Fruit fly (Drosophila melanogaster) whole organism, embryonic: ENCODE measurements around the gene Tnpo-SR.

Experiments used
- Aef1 ChIP-seq: fragments of 200-800 bp; sonication (Bioruptor generic); IDR thresholded peaks from 3 replicates; pipeline ENCODE4 v1.3.6; 2022; ENCODE audit warnings: missing biosample characterization, missing genetic modification characterization
- Bgb ChIP-seq: fragments of 200-800 bp; sonication (Bioruptor generic); IDR thresholded peaks from 2 replicates; pipeline ENCODE4 v1.3.6; 2022; ENCODE audit warnings: missing biosample characterization, missing genetic modification characterization; ENCODE audit not compliant: partially characterized antibody
- CG11085 ChIP-seq: fragments of 200-800 bp; sonication (Bioruptor generic); IDR thresholded peaks from 2 replicates; pipeline ENCODE4 v1.3.6; 2022; ENCODE audit warnings: missing biosample characterization, missing genetic modification characterization
- CG11456 ChIP-seq: fragments of 200-800 bp; sonication (Bioruptor generic); IDR thresholded peaks from 3 replicates; pipeline ENCODE4 v1.3.6; 2022; ENCODE audit warnings: missing biosample characterization, missing genetic modification characterization
- CG15073 ChIP-seq: fragments of 200-800 bp; sonication (Bioruptor generic); optimal IDR thresholded peaks from 2 replicates; lab custom pipeline; 2016; ENCODE audit warnings: missing biosample characterization, missing genetic modification characterization
- CG1529 ChIP-seq: fragments of 200-800 bp; sonication (Bioruptor generic); optimal IDR thresholded peaks from 3 replicates; lab custom pipeline; 2018; ENCODE audit warnings: missing biosample characterization, missing genetic modification characterization
- CG16779 ChIP-seq: fragments of 200-800 bp; sonication (Bioruptor generic); IDR thresholded peaks from 2 replicates; pipeline ENCODE4 v1.3.6; 2022; ENCODE audit warnings: missing biosample characterization, missing genetic modification characterization
- CG17385 ChIP-seq: fragments of 200-800 bp; sonication (Bioruptor generic); optimal IDR thresholded peaks from 3 replicates; lab custom pipeline; 2018; ENCODE audit warnings: missing biosample characterization, mild to moderate bottlenecking, missing genetic modification characterization
- CG17568 ChIP-seq: fragments of 200-800 bp; sonication (Bioruptor generic); optimal IDR thresholded peaks from 2 replicates; lab custom pipeline; 2018; ENCODE audit warnings: missing biosample characterization, mild to moderate bottlenecking, missing genetic modification characterization, moderate library complexity
- CG18011 ChIP-seq: fragments of 200-800 bp; sonication (Bioruptor generic); optimal IDR thresholded peaks from 2 replicates; lab custom pipeline; 2017; ENCODE audit warnings: missing biosample characterization, missing genetic modification characterization, mild to moderate bottlenecking, moderate library complexity, missing genotype
- CG2116 ChIP-seq: fragments of 200-800 bp; sonication (Bioruptor generic); optimal IDR thresholded peaks from 3 replicates; lab custom pipeline; 2018; ENCODE audit warnings: missing biosample characterization, mild to moderate bottlenecking, missing genetic modification characterization
- CG2678 ChIP-seq: fragments of 200-800 bp; sonication (Bioruptor generic); optimal IDR thresholded peaks from 3 replicates; lab custom pipeline; 2019; ENCODE audit warnings: missing biosample characterization, mild to moderate bottlenecking, missing genetic modification characterization, moderate library complexity
- CG31224 ChIP-seq: fragments of 200-800 bp; sonication (Bioruptor generic); IDR thresholded peaks from 2 replicates; pipeline ENCODE4 v1.3.6; 2022; ENCODE audit warnings: missing biosample characterization, missing genetic modification characterization
- CG3163 ChIP-seq: fragments of 200-800 bp; sonication (Bioruptor generic); optimal IDR thresholded peaks from 3 replicates; lab custom pipeline; 2016; ENCODE audit warnings: missing biosample characterization, missing genetic modification characterization
- CG32532 ChIP-seq: fragments of 200-800 bp; sonication (Bioruptor generic); IDR thresholded peaks from 2 replicates; pipeline ENCODE4 v1.3.6; 2022; ENCODE audit warnings: missing biosample characterization, missing genetic modification characterization
- CG4404 ChIP-seq: fragments of 200-800 bp; sonication (Bioruptor generic); IDR thresholded peaks from 2 replicates; pipeline ENCODE4 v1.3.6; 2022; ENCODE audit warnings: missing biosample characterization, missing genetic modification characterization
- CG8281 ChIP-seq: fragments of 200-800 bp; sonication (Bioruptor generic); optimal IDR thresholded peaks from 2 replicates; lab custom pipeline; 2018; ENCODE audit warnings: missing biosample characterization, mild to moderate bottlenecking, missing genetic modification characterization, moderate library complexity
- CG9932 ChIP-seq: fragments of 200-800 bp; sonication (Bioruptor generic); IDR thresholded peaks from 2 replicates; pipeline ENCODE4 v1.3.6; 2022; ENCODE audit warnings: missing biosample characterization, missing genetic modification characterization
- Dbx ChIP-seq: fragments of 200-800 bp; sonication (Bioruptor generic); IDR thresholded peaks from 3 replicates; pipeline ENCODE4 v1.3.6; 2022; ENCODE audit warnings: missing biosample characterization, missing genetic modification characterization
- Dip2 ChIP-seq: fragments of 200-800 bp; sonication (Bioruptor generic); IDR thresholded peaks from 2 replicates; pipeline ENCODE4 v1.3.6; 2022; ENCODE audit warnings: missing biosample characterization, missing genetic modification characterization
- Gug ChIP-seq: fragments of 200-800 bp; sonication (Bioruptor generic); IDR thresholded peaks from 4 replicates; pipeline ENCODE4 v1.3.6; 2022; ENCODE audit warnings: missing biosample characterization, missing genetic modification characterization
- HLH4C ChIP-seq: fragments of 200-800 bp; sonication (Bioruptor generic); IDR thresholded peaks from 3 replicates; pipeline ENCODE4 v1.3.6; 2022; ENCODE audit warnings: missing biosample characterization, missing genetic modification characterization; ENCODE audit not compliant: partially characterized antibody
- Lpt ChIP-seq: fragments of >200 bp; optimal IDR thresholded peaks from 2 replicates; lab custom pipeline; 2018; ENCODE audit warnings: missing biosample characterization, missing genetic modification characterization
- MESR4 ChIP-seq: fragments of 200-800 bp; sonication (Bioruptor generic); optimal IDR thresholded peaks from 2 replicates; lab custom pipeline; 2018; ENCODE audit warnings: missing biosample characterization, mild to moderate bottlenecking, missing genetic modification characterization, moderate library complexity
- Max ChIP-seq: fragments of 200-800 bp; sonication (Bioruptor generic); optimal IDR thresholded peaks from 2 replicates; lab custom pipeline; 2016; ENCODE audit warnings: missing biosample characterization, mild to moderate bottlenecking, missing genetic modification characterization
- Nf-YB ChIP-seq: fragments of 200-800 bp; sonication (Bioruptor generic); optimal IDR thresholded peaks from 3 replicates; lab custom pipeline; 2019; ENCODE audit warnings: missing biosample characterization, mild to moderate bottlenecking, missing genetic modification characterization, moderate library complexity
- NfI ChIP-seq: fragments of 200-800 bp; sonication (Bioruptor generic); optimal IDR thresholded peaks from 3 replicates; lab custom pipeline; 2018; ENCODE audit warnings: missing biosample characterization, mild to moderate bottlenecking, missing genetic modification characterization, moderate library complexity
- Oaz ChIP-seq: fragments of 200-800 bp; sonication (Bioruptor generic); IDR thresholded peaks from 2 replicates; pipeline ENCODE4 v1.3.6; 2022; ENCODE audit warnings: missing biosample characterization, missing genetic modification characterization
- Sox102F ChIP-seq: fragments of 200-800 bp; sonication (Bioruptor generic); optimal IDR thresholded peaks from 2 replicates; lab custom pipeline; 2018; ENCODE audit warnings: missing biosample characterization, mild to moderate bottlenecking, missing genetic modification characterization, moderate library complexity
- al ChIP-seq: fragments of 200-800 bp; sonication (Bioruptor generic); IDR thresholded peaks from 2 replicates; pipeline ENCODE4 v1.3.6; 2022; ENCODE audit warnings: missing biosample characterization, missing genetic modification characterization
- ase ChIP-seq: fragments of 200-800 bp; sonication (Bioruptor generic); IDR thresholded peaks from 3 replicates; pipeline ENCODE4 v1.3.6; 2022; ENCODE audit warnings: missing biosample characterization, missing genetic modification characterization
- ems ChIP-seq: fragments of 200-800 bp; sonication (Bioruptor generic); optimal IDR thresholded peaks from 3 replicates; lab custom pipeline; 2016; ENCODE audit warnings: missing biosample characterization, missing genetic modification characterization
- ewg ChIP-seq: fragments of 200-800 bp; sonication (Bioruptor generic); optimal IDR thresholded peaks from 3 replicates; lab custom pipeline; 2017; ENCODE audit warnings: mild to moderate bottlenecking, missing biosample characterization, missing genetic modification reagents, missing genetic modification characterization
- eyg ChIP-seq: fragments of 200-800 bp; sonication (Bioruptor generic); optimal IDR thresholded peaks from 3 replicates; lab custom pipeline; 2016; ENCODE audit warnings: missing biosample characterization, missing genetic modification characterization
- ftz-f1 ChIP-seq: fragments of 200-800 bp; sonication (Bioruptor generic); optimal IDR thresholded peaks from 2 replicates; lab custom pipeline; 2016; ENCODE audit warnings: missing biosample characterization, missing genetic modification characterization
- gt ChIP-seq: fragments of 200-800 bp; sonication (Bioruptor generic); IDR thresholded peaks from 2 replicates; pipeline ENCODE4 v1.3.6; 2022; ENCODE audit warnings: missing biosample characterization, missing genetic modification characterization
- her ChIP-seq: fragments of 200-800 bp; sonication (Bioruptor generic); optimal IDR thresholded peaks from 2 replicates; lab custom pipeline; 2016; ENCODE audit warnings: missing biosample characterization, missing genetic modification characterization
- luna ChIP-seq: fragments of 200-800 bp; sonication (Bioruptor generic); optimal IDR thresholded peaks from 2 replicates; lab custom pipeline; 2016; ENCODE audit warnings: missing biosample characterization, missing genetic modification characterization
- mirr ChIP-seq: fragments of 200-800 bp; sonication (Bioruptor generic); optimal IDR thresholded peaks from 3 replicates; lab custom pipeline; 2018; ENCODE audit warnings: missing biosample characterization, mild to moderate bottlenecking, missing genetic modification characterization
- oc ChIP-seq: fragments of 200-800 bp; sonication (Bioruptor generic); optimal IDR thresholded peaks from 2 replicates; lab custom pipeline; 2018; ENCODE audit warnings: missing biosample characterization, mild to moderate bottlenecking, missing genetic modification characterization, moderate library complexity
- onecut ChIP-seq: fragments of 200-800 bp; sonication (Bioruptor generic); IDR thresholded peaks from 2 replicates; pipeline ENCODE4 v1.3.6; 2022; ENCODE audit warnings: missing biosample characterization, missing genetic modification characterization
- phol ChIP-seq: fragments of 200-800 bp; sonication (Bioruptor generic); optimal IDR thresholded peaks from 3 replicates; lab custom pipeline; 2018; ENCODE audit warnings: missing biosample characterization, mild to moderate bottlenecking, missing genetic modification characterization, moderate library complexity
- pnt ChIP-seq: fragments of 200-800 bp; sonication (Bioruptor generic); optimal IDR thresholded peaks from 3 replicates; lab custom pipeline; 2016; ENCODE audit warnings: missing biosample characterization, missing genetic modification characterization
- ranshi ChIP-seq: fragments of 200-800 bp; sonication (Bioruptor generic); IDR thresholded peaks from 2 replicates; pipeline ENCODE4 v1.3.6; 2022; ENCODE audit warnings: missing biosample characterization, missing genetic modification characterization
- schlank ChIP-seq: fragments of 200-800 bp; sonication (Bioruptor generic); optimal IDR thresholded peaks from 2 replicates; lab custom pipeline; 2018; ENCODE audit warnings: missing biosample characterization, mild to moderate bottlenecking, missing genetic modification characterization
- seq ChIP-seq: fragments of 200-800 bp; sonication (Bioruptor generic); IDR thresholded peaks from 2 replicates; pipeline ENCODE4 v1.3.6; 2022; ENCODE audit warnings: missing biosample characterization, missing genetic modification characterization
- slbo ChIP-seq: fragments of 200-800 bp; sonication (Bioruptor generic); IDR thresholded peaks from 2 replicates; pipeline ENCODE4 v1.3.6; 2022; ENCODE audit warnings: missing biosample characterization, missing genetic modification characterization
- sug ChIP-seq: fragments of 200-800 bp; optimal IDR thresholded peaks from 2 replicates; lab custom pipeline; 2019; ENCODE audit warnings: missing biosample characterization, mild to moderate bottlenecking, missing genetic modification characterization, moderate library complexity
- wek ChIP-seq: fragments of 200-800 bp; sonication (Bioruptor generic); optimal IDR thresholded peaks from 3 replicates; lab custom pipeline; 2018; ENCODE audit warnings: missing biosample characterization, mild to moderate bottlenecking, missing genetic modification characterization, moderate library complexity
- zf30C ChIP-seq: fragments of 200-800 bp; sonication (Bioruptor generic); optimal IDR thresholded peaks from 3 replicates; lab custom pipeline; 2018; ENCODE audit warnings: missing biosample characterization, mild to moderate bottlenecking, missing genetic modification characterization
- zfh2 ChIP-seq: fragments of 200-800 bp; sonication (Bioruptor generic); optimal IDR thresholded peaks from 2 replicates; lab custom pipeline; 2016; ENCODE audit warnings: missing biosample characterization, missing genetic modification characterization

Gene Tnpo-SR

DNA sequence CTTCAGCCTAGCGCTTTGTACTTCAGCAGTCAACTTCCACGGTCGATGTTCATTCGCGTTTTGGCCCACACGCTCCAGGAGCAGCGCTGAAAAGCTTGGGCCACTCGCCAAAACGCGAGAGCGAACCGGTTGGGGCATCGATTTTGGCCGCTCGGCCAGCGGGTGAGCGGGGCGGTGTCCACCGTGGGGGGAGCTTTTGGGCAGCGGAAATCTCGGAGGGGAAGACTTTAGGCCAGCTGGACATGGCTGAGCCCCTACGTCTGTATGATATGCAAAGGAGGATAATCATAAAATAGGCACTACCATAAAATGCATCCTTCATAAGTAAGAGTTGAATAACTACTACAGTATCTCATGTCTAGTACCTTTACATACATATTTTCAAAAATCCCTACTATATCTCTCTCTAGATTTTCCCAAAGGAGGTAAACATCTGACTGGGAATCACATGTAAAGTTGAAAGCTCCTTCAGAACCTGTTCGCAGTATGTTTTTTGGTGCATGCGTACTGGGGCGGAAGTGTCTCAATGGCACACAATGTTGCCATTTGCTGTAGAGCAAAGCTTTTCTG is 40.3 kb downstream of the Tnpo-SR start, which contains the start of gene Syt1 (continued):
- TF ChIP-seq MESR4 (GFP tag; lab: Kevin White, UChicago) (no peak), eyg (no peak), ranshi (GFP tag; lab: Robert Waterston, UW) (no peak), sug (tag; lab: Kevin White, UChicago) (no peak), wek (GFP tag; lab: Kevin White, UChicago) (no peak), CG1529 (GFP tag; lab: Kevin White, UChicago) (no peak), Dbx (GFP tag; lab: Robert Waterston, UW) (peak; percentile 27; the same call in 1 of the 3 replicates), her (GFP tag; lab: Kevin White, UChicago) (no peak), seq (GFP tag; lab: Robert Waterston, UW) (0 out of 2 replicates have a peak, but pooled peaks have one; percentile 10), ewg (GFP tag; lab: Kevin White, UChicago) (peak; percentile 76), ase (GFP tag; lab: Robert Waterston, UW) (0 out of 3 replicates have a peak, but pooled peaks have one; percentile 18), CG4404 (no peak), CG31224 (GFP tag; lab: Robert Waterston, UW) (no peak), CG11085 (no peak), slbo (GFP tag; lab: Robert Waterston, UW) (peak; percentile 16; the same call in 1 of the 2 replicates), CG2116 (no peak), luna (GFP tag; lab: Kevin White, UChicago) (no peak), oc (tag; lab: Kevin White, UChicago) (no peak), onecut (peak; percentile 99), Gug (GFP tag; lab: Robert Waterston, UW) (no peak), CG2678 (tag; lab: Kevin White, UChicago) (peak; percentile 2), schlank (tag; lab: Kevin White, UChicago) (no peak), Nf-YB (GFP tag; lab: Kevin White, UChicago) (no peak), CG16779 (GFP tag; lab: Robert Waterston, UW) (0 out of 2 replicates have a peak, but pooled peaks have one; percentile 32), phol (no peak), Lpt (GFP tag; lab: Kevin White, UChicago) (no peak), mirr (GFP tag; lab: Kevin White, UChicago) (no peak), CG15073 (no peak), CG17385 (GFP tag; lab: Kevin White, UChicago) (no peak), pnt (GFP tag; lab: Kevin White, UChicago) (no peak), Oaz (GFP tag; lab: Robert Waterston, UW) (no peak), CG9932 (GFP tag; lab: Robert Waterston, UW) (peak; percentile 35; the same call in 1 of the 2 replicates), CG32532 (no peak; the same call in 1 of the 2 replicates), Sox102F (GFP tag; lab: Kevin White, UChicago) (no peak), CG11456 (GFP tag; lab: Robert Waterston, UW) (0 out of 3 replicates have a peak, but pooled peaks have one; percentile 59), HLH4C (GFP tag; lab: Robert Waterston, UW) (no peak), zfh2 (GFP tag; lab: Kevin White, UChicago) (no peak), gt (GFP tag; lab: Robert Waterston, UW) (no peak), ems (GFP tag; lab: Kevin White, UChicago) (no peak), Aef1 (GFP tag; lab: Robert Waterston, UW) (no peak), CG8281 (tag; lab: Kevin White, UChicago) (no peak), Max (GFP tag; lab: Kevin White, UChicago) (no peak), CG3163 (GFP tag; lab: Kevin White, UChicago) (no peak), Dip2 (no peak), CG18011 (no peak), ftz-f1 (GFP tag; lab: Kevin White, UChicago) (no peak), zf30C (GFP tag; lab: Kevin White, UChicago) (no peak), Bgb (no peak), CG17568 (no peak), al (no peak), NfI (GFP tag; lab: Kevin White, UChicago) (no peak)
